7 worm cellular contexts compared by ENCODE assay signal in genomic region chrV:15547727-15548126, ce11.
TF ChIP-seq lines count a peak whose summit lies in the region.

No protein-coding gene starts in this region.

TF ChIP-seq in whole organism, L1 larva, 84 proteins besides CTCF, POLR2A, EP300 and RAD21:
- TF ChIP-seq efl-1 (optimal IDR thresholded peaks at IDR 0.05; lab: Kevin White, UChicago) (no peak), efl-1 (GFP tag; optimal IDR thresholded peaks at IDR 0.05 in 1 of 2; lab: Kevin White, UChicago) (peak in 1 of 2 experiments; percentile 88), skn-1 (tag; optimal IDR thresholded peaks at IDR 0.05; lab: Kevin White, UChicago) (no peak), zag-1 (tag; optimal IDR thresholded peaks at IDR 0.05; lab: Kevin White, UChicago) (no peak), lin-35 (GFP tag; optimal IDR thresholded peaks at IDR 0.05; lab: Kevin White, UChicago) (peak in 1 of 2 experiments; percentile 17), lin-15B (tag; optimal IDR thresholded peaks at IDR 0.05; lab: Kevin White, UChicago) (no peak), nhr-76 (tag; optimal IDR thresholded peaks at IDR 0.05; lab: Kevin White, UChicago) (no peak), elt-2 (tag; optimal IDR thresholded peaks at IDR 0.05; lab: Kevin White, UChicago) (no peak), nhr-90 (tag; optimal IDR thresholded peaks at IDR 0.05; lab: Kevin White, UChicago; ENCODE audit: poor library complexity) (peak; percentile 15)

TF ChIP-seq in whole organism, L3 larva, 47 proteins besides CTCF, POLR2A, EP300 and RAD21:
- TF ChIP-seq aly-2 (tag; optimal IDR thresholded peaks at IDR 0.05; lab: Kevin White, UChicago) (no peak), nhr-43 (tag; optimal IDR thresholded peaks at IDR 0.05; lab: Kevin White, UChicago; ENCODE audit: poor library complexity, severe bottlenecking) (peak; percentile 39)
TF ChIP-seq in whole organism, L3 larva: peak in this region for 1.

TF ChIP-seq in whole organism, L4 larva, 104 proteins besides CTCF, POLR2A, EP300 and RAD21 (continues in another document):
- peak; percentile 71 for TF ChIP-seq Y48G9A.11 (GFP tag; IDR thresholded peaks at IDR 0.05; lab: Robert Waterston, UW)
- 0 out of 2 replicates have a peak, but pooled peaks have one; percentile 42 for TF ChIP-seq D1046.2 (GFP tag; IDR thresholded peaks at IDR 0.05; lab: Robert Waterston, UW)
- TF ChIP-seq tra-1 (GFP tag; IDR thresholded peaks at IDR 0.05; lab: Robert Waterston, UW), result peak; percentile 56; the same call in 1 of the 2 replicates
- peak; percentile 87 for TF ChIP-seq egl-43 (GFP tag; IDR thresholded peaks at IDR 0.05; lab: Robert Waterston, UW)
- TF ChIP-seq spr-1 (tag; optimal IDR thresholded peaks at IDR 0.05; lab: Kevin White, UChicago), result peak; percentile 9
- TF ChIP-seq ama-1 (optimal IDR thresholded peaks at IDR 0.05; lab: Kevin White, UChicago), result no peak
- peak; percentile 45; the same call in 1 of the 2 replicates for TF ChIP-seq F44E2.7 (GFP tag; IDR thresholded peaks at IDR 0.05; lab: Robert Waterston, UW)
- TF ChIP-seq saeg-2 (GFP tag; IDR thresholded peaks at IDR 0.05; lab: Robert Waterston, UW), result peak; percentile 20; the same call in 1 of the 2 replicates
- TF ChIP-seq Y5F2A.4 (GFP tag; optimal IDR thresholded peaks at IDR 0.05; lab: Kevin White, UChicago), result peak; percentile 33
- peak in 1 of 2 experiments; percentile 41 for TF ChIP-seq daf-16 (GFP tag; optimal IDR thresholded peaks at IDR 0.05; lab: Kevin White, UChicago)
- TF ChIP-seq daf-16 (tag; optimal IDR thresholded peaks at IDR 0.05; lab: Kevin White, UChicago), result no peak
- no peak for TF ChIP-seq mes-2 (tag; optimal IDR thresholded peaks at IDR 0.05; lab: Kevin White, UChicago; ENCODE audit: poor library complexity, severe bottlenecking)
- TF ChIP-seq F26F4.8 (GFP tag; conservative IDR thresholded peaks at IDR 0.05; lab: Robert Waterston, UW), result peak; percentile 79; the same call in 1 of the 2 replicates
- peak in 1 of 2 experiments; percentile 63; a peak in 1 of 4 replicates for TF ChIP-seq madf-5 (GFP tag; IDR thresholded peaks at IDR 0.05; lab: Robert Waterston, UW)

TF ChIP-seq in whole organism, early embryonic, 17 proteins besides CTCF, POLR2A, EP300 and RAD21:
- TF ChIP-seq pes-1 (GFP tag; IDR thresholded peaks at IDR 0.05; lab: Robert Waterston, UW) (peak; percentile 65; the same call in 1 of the 2 replicates), tbx-11 (GFP tag; IDR thresholded peaks at IDR 0.05; lab: Robert Waterston, UW) (peak; percentile 46; the same call in 1 of the 2 replicates), aly-1 (tag; optimal IDR thresholded peaks at IDR 0.05; lab: Kevin White, UChicago) (no peak), scrt-1 (GFP tag; IDR thresholded peaks at IDR 0.05; lab: Robert Waterston, UW) (peak; percentile 36; the same call in 1 of the 2 replicates), tra-4 (tag; optimal IDR thresholded peaks at IDR 0.05; lab: Kevin White, UChicago) (no peak), B0310.2 (tag; optimal IDR thresholded peaks at IDR 0.05; lab: Kevin White, UChicago) (no peak), flt-1 (GFP tag; IDR thresholded peaks at IDR 0.05; lab: Robert Waterston, UW) (0 out of 2 replicates have a peak, but pooled peaks have one; percentile 34), ceh-36 (tag; optimal IDR thresholded peaks at IDR 0.05; lab: Kevin White, UChicago) (no peak), ets-7 (tag; optimal IDR thresholded peaks at IDR 0.05; lab: Kevin White, UChicago) (no peak)
TF ChIP-seq in whole organism, early embryonic: peak in this region for 4.

TF ChIP-seq in whole organism, midembryonic, 9 proteins besides CTCF, POLR2A, EP300 and RAD21:
- TF ChIP-seq med-1 (GFP tag; optimal IDR thresholded peaks at IDR 0.05; lab: Kevin White, UChicago; ENCODE audit: insufficient read depth) (no peak), ref-1 (GFP tag; conservative IDR thresholded peaks at IDR 0.05; lab: Robert Waterston, UW) (0 out of 2 replicates have a peak, but pooled peaks have one; percentile 24), klf-2 (GFP tag; conservative IDR thresholded peaks at IDR 0.05; lab: Robert Waterston, UW) (0 out of 2 replicates have a peak, but pooled peaks have one; percentile 43), flt-1 (GFP tag; IDR thresholded peaks at IDR 0.05; lab: Robert Waterston, UW) (peak; percentile 68; the same call in 1 of the 2 replicates)

TF ChIP-seq in whole organism, mixed stage, embryonic, 35 proteins besides CTCF, POLR2A, EP300 and RAD21:
- no peak for TF ChIP-seq ceh-43 (GFP tag; optimal IDR thresholded peaks at IDR 0.05; lab: Kevin White, UChicago)
- peak; percentile 62 for TF ChIP-seq drap-1 (GFP tag; optimal IDR thresholded peaks at IDR 0.05; lab: Kevin White, UChicago)
- TF ChIP-seq sptf-1 (tag; optimal IDR thresholded peaks at IDR 0.05; lab: Kevin White, UChicago), result peak; percentile 17
TF ChIP-seq in whole organism, mixed stage, embryonic: peak in this region for 2.

TF ChIP-seq in whole organism, young adult, 124 proteins besides CTCF, POLR2A, EP300 and RAD21 (continues in another document):
- TF ChIP-seq T26A5.8 (tag; optimal IDR thresholded peaks at IDR 0.05; lab: Kevin White, UChicago), result no peak
- no peak for TF ChIP-seq sdz-38 (tag; optimal IDR thresholded peaks at IDR 0.05; lab: Kevin White, UChicago)
- TF ChIP-seq F23B12.7 (tag; optimal IDR thresholded peaks at IDR 0.05; lab: Kevin White, UChicago; ENCODE audit: insufficient read depth), result peak; percentile 25
- TF ChIP-seq F57A8.1 (GFP tag; optimal IDR thresholded peaks at IDR 0.05; lab: Kevin White, UChicago), result no peak
- TF ChIP-seq nfya-1 (tag; optimal IDR thresholded peaks at IDR 0.05; lab: Kevin White, UChicago; ENCODE audit: borderline replicate concordance, insufficient read depth), result no peak
- no peak for TF ChIP-seq lsy-27 (tag; optimal IDR thresholded peaks at IDR 0.05; lab: Kevin White, UChicago; ENCODE audit: borderline replicate concordance, insufficient read depth)
- TF ChIP-seq F10E7.11 (tag; optimal IDR thresholded peaks at IDR 0.05; lab: Kevin White, UChicago), result no peak
- no peak for TF ChIP-seq Y79H2A.3 (GFP tag; conservative IDR thresholded peaks at IDR 0.05; lab: Robert Waterston, UW)
- peak; percentile 43 for TF ChIP-seq attf-5 (GFP tag; optimal IDR thresholded peaks at IDR 0.05; lab: Kevin White, UChicago)
- TF ChIP-seq hlh-26 (GFP tag; conservative IDR thresholded peaks at IDR 0.05; lab: Robert Waterston, UW), result no peak
- TF ChIP-seq sptf-2 (GFP tag; optimal IDR thresholded peaks at IDR 0.05; lab: Kevin White, UChicago), result no peak
- peak; percentile 42 for TF ChIP-seq lsl-1 (GFP tag; optimal IDR thresholded peaks at IDR 0.05; lab: Kevin White, UChicago)
- 0 out of 2 replicates have a peak, but pooled peaks have one; percentile 59 for TF ChIP-seq Y56A3A.18 (GFP tag; IDR thresholded peaks at IDR 0.05; lab: Robert Waterston, UW)
- TF ChIP-seq unc-62 (GFP tag; optimal IDR thresholded peaks at IDR 0.05; lab: Kevin White, UChicago), result no peak
- TF ChIP-seq madf-3 (GFP tag; IDR thresholded peaks at IDR 0.05; lab: Robert Waterston, UW), result 0 out of 2 replicates have a peak, but pooled peaks have one; percentile 54
- 0 out of 2 replicates have a peak, but pooled peaks have one; percentile 14 for TF ChIP-seq mcd-1 (GFP tag; IDR thresholded peaks at IDR 0.05; lab: Robert Waterston, UW)
- no peak for TF ChIP-seq K12H6.12 (tag; optimal IDR thresholded peaks at IDR 0.05; lab: Kevin White, UChicago)
- peak; percentile 54; the same call in 1 of the 2 replicates for TF ChIP-seq rcor-1 (GFP tag; IDR thresholded peaks at IDR 0.05; lab: Robert Waterston, UW)
- no peak for TF ChIP-seq bed-2 (GFP tag; IDR thresholded peaks at IDR 0.05; lab: Robert Waterston, UW)
- peak; percentile 46; the same call in 1 of the 2 replicates for TF ChIP-seq dox-1 (GFP tag; IDR thresholded peaks at IDR 0.05; lab: Robert Waterston, UW)
- no peak for TF ChIP-seq lag-1 (GFP tag; IDR thresholded peaks at IDR 0.05; lab: Robert Waterston, UW)
- no peak for TF ChIP-seq efl-1 (GFP tag; optimal IDR thresholded peaks at IDR 0.05; lab: Kevin White, UChicago)
- TF ChIP-seq pha-4 (tag; optimal IDR thresholded peaks at IDR 0.05; lab: Kevin White, UChicago), result no peak
- TF ChIP-seq ceh-79 (tag; optimal IDR thresholded peaks at IDR 0.05; lab: Kevin White, UChicago), result no peak
- peak; percentile 93 for TF ChIP-seq lin-26 (GFP tag; IDR thresholded peaks at IDR 0.05; lab: Robert Waterston, UW)
- TF ChIP-seq ceh-91 (GFP tag; IDR thresholded peaks at IDR 0.05; lab: Robert Waterston, UW), result no peak
- TF ChIP-seq hsf-1 (GFP tag; IDR thresholded peaks at IDR 0.05; lab: Robert Waterston, UW), result peak; percentile 51; the same call in 1 of the 2 replicates
- TF ChIP-seq rec-8 (tag; optimal IDR thresholded peaks at IDR 0.05; lab: Kevin White, UChicago), result peak; percentile 16 to 43
- no peak for TF ChIP-seq dpl-1 (GFP tag; optimal IDR thresholded peaks at IDR 0.05; lab: Kevin White, UChicago)
- no peak for TF ChIP-seq B0019.2 (GFP tag; conservative IDR thresholded peaks at IDR 0.05; lab: Robert Waterston, UW)
- TF ChIP-seq aptf-3 (GFP tag; IDR thresholded peaks at IDR 0.05; lab: Robert Waterston, UW), result no peak
- peak; percentile 61 for TF ChIP-seq ztf-18 (tag; optimal IDR thresholded peaks at IDR 0.05; lab: Kevin White, UChicago)
- TF ChIP-seq rpc-1 (optimal IDR thresholded peaks at IDR 0.05; lab: Kevin White, UChicago), result peak; percentile 75
- peak; percentile 87 for TF ChIP-seq rpc-1 (tag; optimal IDR thresholded peaks at IDR 0.05; lab: Kevin White, UChicago)
- peak; percentile 56; the same call in 1 of the 2 replicates for TF ChIP-seq B0336.3 (GFP tag; IDR thresholded peaks at IDR 0.05; lab: Robert Waterston, UW)
- no peak for TF ChIP-seq F22D6.2 (tag; optimal IDR thresholded peaks at IDR 0.05; lab: Kevin White, UChicago)
- TF ChIP-seq him-1 (tag; optimal IDR thresholded peaks at IDR 0.05; lab: Kevin White, UChicago), result peak; percentile 70
- TF ChIP-seq F37B4.10 (GFP tag; IDR thresholded peaks at IDR 0.05; lab: Robert Waterston, UW), result 0 out of 2 replicates have a peak, but pooled peaks have one; percentile 69
- no peak for TF ChIP-seq madf-8 (GFP tag; conservative IDR thresholded peaks at IDR 0.05; lab: Robert Waterston, UW)
- peak; percentile 58 for TF ChIP-seq chd-7 (tag; optimal IDR thresholded peaks at IDR 0.05; lab: Kevin White, UChicago)
- TF ChIP-seq xnd-1 (tag; optimal IDR thresholded peaks at IDR 0.05; lab: Kevin White, UChicago), result no peak
- TF ChIP-seq Y53G8AR.9 (GFP tag; conservative IDR thresholded peaks at IDR 0.05; lab: Robert Waterston, UW), result no peak
- TF ChIP-seq zim-3 (tag; optimal IDR thresholded peaks at IDR 0.05; lab: Kevin White, UChicago), result peak; percentile 13
- TF ChIP-seq attf-6 (GFP tag; IDR thresholded peaks at IDR 0.05; lab: Robert Waterston, UW), result no peak
- TF ChIP-seq ceh-100 (GFP tag; IDR thresholded peaks at IDR 0.05; lab: Robert Waterston, UW), result 0 out of 2 replicates have a peak, but pooled peaks have one; percentile 18
